Fruit fly (Drosophila melanogaster): Measurements from ENCODE around the gene CG6179.

The CG6179 gene

dm6 chrX:18406593-18407393 is 26.9 kb downstream of the CG6179 start (continued):
- TF ChIP-seq danr (GFP tag; IDR thresholded peaks at IDR 0.05) (no peak), insv (GFP tag; optimal IDR thresholded peaks at IDR 0.05) (no peak), Bdp1 (GFP tag; optimal IDR thresholded peaks at IDR 0.05) (no peak), CG2889 (GFP tag; IDR thresholded peaks at IDR 0.05) (no peak), GATAe (GFP tag; conservative IDR thresholded peaks at IDR 0.05) (peak; percentile 70), D19A (tag; optimal IDR thresholded peaks at IDR 0.05) (no peak), Camta (GFP tag; optimal IDR thresholded peaks at IDR 0.05) (no peak), chm (GFP tag; IDR thresholded peaks at IDR 0.05) (no peak), CkIIα-i1 (GFP tag; IDR thresholded peaks at IDR 0.05) (no peak), row (GFP tag; IDR thresholded peaks at IDR 0.05) (peak; percentile 65), Stat92E (GFP tag; optimal IDR thresholded peaks at IDR 0.05) (no peak), D19B (GFP tag; optimal IDR thresholded peaks at IDR 0.05) (peak; percentile 93), CG15073 (GFP tag; optimal IDR thresholded peaks at IDR 0.05) (no peak), grau (tag; optimal IDR thresholded peaks at IDR 0.05) (peak; percentile 6), sqz (GFP tag; optimal IDR thresholded peaks at IDR 0.05) (no peak), Aef1 (GFP tag; IDR thresholded peaks at IDR 0.05) (no peak), wdn (GFP tag; IDR thresholded peaks at IDR 0.05) (no peak), disco-r (GFP tag; optimal IDR thresholded peaks at IDR 0.05) (no peak), Dll (GFP tag; IDR thresholded peaks at IDR 0.05; ENCODE audit: partially characterized antibody) (no peak), CG3163 (GFP tag; optimal IDR thresholded peaks at IDR 0.05) (no peak), Elba2 (GFP tag; optimal IDR thresholded peaks at IDR 0.05) (no peak), ash1 (GFP tag; optimal IDR thresholded peaks at IDR 0.05) (no peak), esg (GFP tag; conservative IDR thresholded peaks at IDR 0.05) (no peak), dysf (GFP tag; IDR thresholded peaks at IDR 0.05) (no peak), CG7556 (GFP tag; optimal IDR thresholded peaks at IDR 0.05) (no peak), CG8089 (GFP tag; optimal IDR thresholded peaks at IDR 0.05) (no peak), HLH4C (GFP tag; IDR thresholded peaks at IDR 0.05; ENCODE audit: partially characterized antibody) (no peak), Blimp-1 (GFP tag; optimal IDR thresholded peaks at IDR 0.05) (no peak), CG30431 (GFP tag; optimal IDR thresholded peaks at IDR 0.05) (no peak), H2.0 (GFP tag; IDR thresholded peaks at IDR 0.05) (no peak), Dek (tag; optimal IDR thresholded peaks at IDR 0.05) (no peak), ro (GFP tag; IDR thresholded peaks at IDR 0.05) (no peak), CG17361 (GFP tag; IDR thresholded peaks at IDR 0.05) (peak; percentile 24; the same call in 1 of the 3 replicates), CG8388 (GFP tag; optimal IDR thresholded peaks at IDR 0.05) (no peak), CG8281 (tag; optimal IDR thresholded peaks at IDR 0.05) (no peak), CG4360 (GFP tag; IDR thresholded peaks at IDR 0.05) (peak; percentile 31; the same call in 1 of the 2 replicates), CG16815 (GFP tag; optimal IDR thresholded peaks at IDR 0.05) (no peak), CG4820 (GFP tag; optimal IDR thresholded peaks at IDR 0.05) (no peak), CG6175 (GFP tag; IDR thresholded peaks at IDR 0.05) (no peak), schlank (tag; optimal IDR thresholded peaks at IDR 0.05) (no peak), ATbp (GFP tag; optimal IDR thresholded peaks at IDR 0.05) (no peak), onecut (GFP tag; IDR thresholded peaks at IDR 0.05) (no peak), HLH3B (GFP tag; IDR thresholded peaks at IDR 0.05) (no peak), CG17612 (GFP tag; IDR thresholded peaks at IDR 0.05) (no peak), gfzf (GFP tag; optimal IDR thresholded peaks at IDR 0.05) (no peak), vvl (GFP tag; IDR thresholded peaks at IDR 0.05) (no peak), peb (GFP tag; IDR thresholded peaks at IDR 0.05) (no peak), CG11398 (GFP tag; optimal IDR thresholded peaks at IDR 0.05) (no peak), Mad (GFP tag; optimal IDR thresholded peaks at IDR 0.05) (no peak), Side (GFP tag; optimal IDR thresholded peaks at IDR 0.05) (no peak), Scr (GFP tag; IDR thresholded peaks at IDR 0.05; ENCODE audit: partially characterized antibody) (no peak)
